Fruit fly (Drosophila melanogaster) whole organism, embryonic: ENCODE data around the gene CG9961.
A peak's percentile ranks its signal among the peaks of the same experiment; 100 is the strongest.

Experiments
- Atf3 ChIP-seq: fragments of 200-800 bp; sonication (Bioruptor generic); optimal IDR thresholded peaks from 3 replicates; lab custom pipeline; 2016; ENCODE audit warnings: missing biosample characterization, missing genetic modification characterization
- C15 ChIP-seq: fragments of 200-800 bp; sonication (Bioruptor generic); IDR thresholded peaks from 3 replicates; pipeline ENCODE4 v1.3.6; 2022; ENCODE audit warnings: missing biosample characterization, missing genetic modification characterization
- CG12219 ChIP-seq: fragments of 200-800 bp; sonication (Bioruptor generic); optimal IDR thresholded peaks from 3 replicates; lab custom pipeline; 2018; ENCODE audit warnings: missing biosample characterization, mild to moderate bottlenecking, missing genetic modification characterization
- CG15514 ChIP-seq: fragments of 200-800 bp; sonication (Bioruptor generic); optimal IDR thresholded peaks from 3 replicates; lab custom pipeline; 2017; ENCODE audit warnings: missing biosample characterization, missing genetic modification characterization, mild to moderate bottlenecking, moderate library complexity, missing genetic modification reagents
- CG1603 ChIP-seq: fragments of 200-800 bp; sonication (Bioruptor generic); optimal IDR thresholded peaks from 2 replicates; lab custom pipeline; 2019; ENCODE audit warnings: missing biosample characterization, mild to moderate bottlenecking, missing genetic modification characterization, moderate library complexity
- CG18599 ChIP-seq: fragments of 200-800 bp; sonication (Bioruptor generic); optimal IDR thresholded peaks from 3 replicates; lab custom pipeline; 2017; ENCODE audit warnings: missing biosample characterization, missing genetic modification characterization, mild to moderate bottlenecking, moderate library complexity, missing genetic modification reagents
- CG2199 ChIP-seq: fragments of 200-800 bp; sonication (Bioruptor generic); IDR thresholded peaks from 3 replicates; pipeline ENCODE4 v1.3.6; 2022; ENCODE audit warnings: missing biosample characterization, missing genetic modification characterization
- CG30403 ChIP-seq: fragments of 200-800 bp; sonication (Bioruptor generic); optimal IDR thresholded peaks from 3 replicates; lab custom pipeline; 2016; ENCODE audit warnings: missing biosample characterization, missing genetic modification characterization
- CG32532 ChIP-seq: fragments of 200-800 bp; sonication (Bioruptor generic); IDR thresholded peaks from 2 replicates; pipeline ENCODE4 v1.3.6; 2022; ENCODE audit warnings: missing biosample characterization, missing genetic modification characterization
- CG42726 ChIP-seq: fragments of 200-800 bp; sonication (Bioruptor generic); IDR thresholded peaks from 2 replicates; pipeline ENCODE4 v1.3.6; 2022; ENCODE audit warnings: missing biosample characterization, missing genetic modification characterization; ENCODE audit not compliant: partially characterized antibody
- CG6791 ChIP-seq: fragments of 200-800 bp; sonication (Bioruptor generic); IDR thresholded peaks from 3 replicates; pipeline ENCODE4 v1.3.6; 2022; ENCODE audit warnings: missing biosample characterization, missing genetic modification characterization; ENCODE audit not compliant: partially characterized antibody
- CG9797 ChIP-seq: fragments of 200-800 bp; sonication (Bioruptor generic); optimal IDR thresholded peaks from 3 replicates; lab custom pipeline; 2018; ENCODE audit warnings: missing biosample characterization, mild to moderate bottlenecking, missing genetic modification characterization
- D19A ChIP-seq: fragments of 200-800 bp; optimal IDR thresholded peaks from 3 replicates; lab custom pipeline; 2019; ENCODE audit warnings: missing biosample characterization, mild to moderate bottlenecking, missing genetic modification characterization, moderate library complexity
- Dfd ChIP-seq, 2 experiments: fragments of >200 bp; optimal IDR thresholded peaks; 2 replicates each; lab custom pipeline; 2017; ENCODE audit warnings: missing biosample characterization in 2 of 2, missing genetic modification characterization in 2 of 2
- Doc3 ChIP-seq: fragments of 200-800 bp; sonication (Bioruptor generic); IDR thresholded peaks from 3 replicates; pipeline ENCODE4 v1.3.6; 2022; ENCODE audit warnings: missing biosample characterization, missing genetic modification characterization; ENCODE audit not compliant: partially characterized antibody
- Dp ChIP-seq: fragments of 200-800 bp; sonication (Bioruptor generic); optimal IDR thresholded peaks from 2 replicates; lab custom pipeline; 2018; ENCODE audit warnings: missing biosample characterization, mild to moderate bottlenecking, missing genetic modification characterization, moderate library complexity
- Dref ChIP-seq: fragments of 200-800 bp; sonication (Bioruptor generic); IDR thresholded peaks from 2 replicates; pipeline ENCODE4 v1.3.6; 2022; ENCODE audit warnings: missing biosample characterization, missing genetic modification characterization
- Ets97D ChIP-seq: fragments of 200-800 bp; sonication (Bioruptor generic); optimal IDR thresholded peaks from 3 replicates; lab custom pipeline; 2016; ENCODE audit warnings: missing biosample characterization, missing genetic modification characterization
- Fer1 ChIP-seq: fragments of 200-800 bp; sonication (Bioruptor generic); optimal IDR thresholded peaks from 2 replicates; lab custom pipeline; 2017; ENCODE audit warnings: missing biosample characterization, mild to moderate bottlenecking, missing genetic modification characterization
- HLH3B ChIP-seq: fragments of 200-800 bp; sonication (Bioruptor generic); IDR thresholded peaks from 2 replicates; pipeline ENCODE4 v1.3.6; 2022; ENCODE audit warnings: missing biosample characterization, missing genetic modification characterization
- HLH4C ChIP-seq: fragments of 200-800 bp; sonication (Bioruptor generic); IDR thresholded peaks from 3 replicates; pipeline ENCODE4 v1.3.6; 2022; ENCODE audit warnings: missing biosample characterization, missing genetic modification characterization; ENCODE audit not compliant: partially characterized antibody
- HLHmδ ChIP-seq: fragments of 200-800 bp; sonication (Bioruptor generic); optimal IDR thresholded peaks from 2 replicates; lab custom pipeline; 2018; ENCODE audit warnings: missing biosample characterization, mild to moderate bottlenecking, missing genetic modification characterization, moderate library complexity
- Hr51 ChIP-seq, 2 experiments: fragments of 200-800 bp; sonication (Bioruptor generic); optimal IDR thresholded peaks; 2 replicates in 1 of 2; 3 replicates in 1 of 2; lab custom pipeline; 2016 to 2018; ENCODE audit warnings: missing biosample characterization in 2 of 2, missing genetic modification characterization in 2 of 2, mild to moderate bottlenecking in 1 of 2, moderate library complexity in 1 of 2
- MESR4 ChIP-seq: fragments of 200-800 bp; sonication (Bioruptor generic); optimal IDR thresholded peaks from 2 replicates; lab custom pipeline; 2018; ENCODE audit warnings: missing biosample characterization, mild to moderate bottlenecking, missing genetic modification characterization, moderate library complexity
- MTF-1 ChIP-seq: fragments of 200-800 bp; sonication (Bioruptor generic); optimal IDR thresholded peaks from 2 replicates; lab custom pipeline; 2018; ENCODE audit warnings: missing biosample characterization, mild to moderate bottlenecking, missing genetic modification characterization, borderline replicate concordance
- Mrtf ChIP-seq: fragments of 200-800 bp; sonication (Bioruptor generic); IDR thresholded peaks from 3 replicates; pipeline ENCODE4 v1.3.6; 2022; ENCODE audit warnings: missing biosample characterization, missing genetic modification characterization
- Opbp ChIP-seq: fragments of 200-800 bp; sonication (Bioruptor generic); IDR thresholded peaks from 3 replicates; pipeline ENCODE4 v1.3.6; 2022; ENCODE audit warnings: missing biosample characterization, missing genetic modification characterization; ENCODE audit not compliant: partially characterized antibody
- Sry-δ ChIP-seq: fragments of 200-800 bp; sonication (Bioruptor generic); optimal IDR thresholded peaks from 2 replicates; lab custom pipeline; 2016; ENCODE audit warnings: missing biosample characterization, missing genetic modification characterization
- Xbp1 ChIP-seq: fragments of 200-800 bp; sonication (Bioruptor generic); optimal IDR thresholded peaks from 3 replicates; lab custom pipeline; 2016; ENCODE audit warnings: missing biosample characterization, mild to moderate bottlenecking, missing genetic modification characterization
- cg ChIP-seq: fragments of 200-800 bp; sonication (Bioruptor generic); optimal IDR thresholded peaks from 3 replicates; lab custom pipeline; 2019; ENCODE audit warnings: missing biosample characterization, mild to moderate bottlenecking, missing genetic modification characterization, moderate library complexity
- en ChIP-seq: fragments of 200-800 bp; sonication (Bioruptor generic); optimal IDR thresholded peaks from 2 replicates; lab custom pipeline; 2016; ENCODE audit warnings: missing biosample characterization, missing genetic modification characterization
- eve ChIP-seq, 2 experiments: fragments of >200 bp; optimal IDR thresholded peaks; 2 replicates each; lab custom pipeline; 2017; ENCODE audit warnings: missing biosample characterization in 2 of 2, missing genetic modification characterization in 2 of 2
- exex ChIP-seq: fragments of 200-800 bp; sonication (Bioruptor generic); optimal IDR thresholded peaks from 4 replicates; lab custom pipeline; 2018; ENCODE audit warnings: missing biosample characterization, mild to moderate bottlenecking, missing genetic modification characterization, moderate library complexity
- gt ChIP-seq: fragments of 200-800 bp; sonication (Bioruptor generic); IDR thresholded peaks from 2 replicates; pipeline ENCODE4 v1.3.6; 2022; ENCODE audit warnings: missing biosample characterization, missing genetic modification characterization
- ham ChIP-seq: fragments of 200-800 bp; sonication (Bioruptor generic); IDR thresholded peaks from 2 replicates; pipeline ENCODE4 v1.3.6; 2022; ENCODE audit warnings: missing biosample characterization, missing genetic modification characterization
- hb ChIP-seq: fragments of 200-800 bp; sonication (Bioruptor generic); IDR thresholded peaks from 3 replicates; pipeline ENCODE4 v1.3.6; 2022; ENCODE audit warnings: missing biosample characterization, missing genetic modification characterization; ENCODE audit not compliant: partially characterized antibody
- hbn ChIP-seq: fragments of 200-800 bp; sonication (Bioruptor generic); IDR thresholded peaks from 2 replicates; pipeline ENCODE4 v1.3.6; 2022; ENCODE audit warnings: missing biosample characterization, missing genetic modification characterization; ENCODE audit not compliant: partially characterized antibody
- kah ChIP-seq: fragments of 200-800 bp; sonication (Bioruptor generic); optimal IDR thresholded peaks from 2 replicates; lab custom pipeline; 2018; ENCODE audit warnings: missing biosample characterization, mild to moderate bottlenecking, missing genetic modification characterization
- luna ChIP-seq: fragments of 200-800 bp; sonication (Bioruptor generic); optimal IDR thresholded peaks from 2 replicates; lab custom pipeline; 2016; ENCODE audit warnings: missing biosample characterization, missing genetic modification characterization
- nmo ChIP-seq: fragments of 200-800 bp; sonication (Bioruptor generic); optimal IDR thresholded peaks from 2 replicates; lab custom pipeline; 2018; ENCODE audit warnings: missing biosample characterization, mild to moderate bottlenecking, missing genetic modification characterization, moderate library complexity
- otp ChIP-seq: fragments of 200-800 bp; sonication (Bioruptor generic); IDR thresholded peaks from 3 replicates; pipeline ENCODE4, ENCODE4 v1.3.6; 2022; ENCODE audit warnings: missing biosample characterization, missing genetic modification characterization
- pho ChIP-seq: fragments of 200-800 bp; sonication (Bioruptor generic); optimal IDR thresholded peaks from 2 replicates; lab custom pipeline; 2016; ENCODE audit warnings: missing biosample characterization, missing genetic modification characterization
- sens ChIP-seq: fragments of 200-800 bp; sonication (Bioruptor generic); peaks from one replicate; lab custom pipeline; 2016; ENCODE audit warnings: missing biosample characterization, missing genetic modification characterization
- stwl ChIP-seq: fragments of 200-800 bp; sonication (Bioruptor generic); optimal IDR thresholded peaks from 3 replicates; lab custom pipeline; 2018; ENCODE audit warnings: missing biosample characterization, mild to moderate bottlenecking, missing genetic modification characterization, moderate library complexity
- tio ChIP-seq: fragments of 200-800 bp; sonication (Bioruptor generic); optimal IDR thresholded peaks from 2 replicates; lab custom pipeline; 2017; ENCODE audit warnings: missing biosample characterization, missing genetic modification characterization, inconsistent platforms
- z ChIP-seq: fragments of 200-800 bp; sonication (Bioruptor generic); IDR thresholded peaks from 3 replicates; pipeline ENCODE4 v1.3.6; 2022; ENCODE audit warnings: missing biosample characterization, missing genetic modification characterization
- zen ChIP-seq: fragments of 200-800 bp; sonication (Bioruptor generic); optimal IDR thresholded peaks from 3 replicates; lab custom pipeline; 2018; ENCODE audit warnings: missing biosample characterization, mild to moderate bottlenecking, missing genetic modification characterization, moderate library complexity

CG9961 gene

dm6 chr2L:2767627-2768026 is 22.9 kb upstream of the CG9961 start, which contains the start of the genes Taf10b and Taf10 (continued):
- TF ChIP-seq tio (GFP tag; lab: Kevin White, UChicago) (no peak), ham (GFP tag; lab: Robert Waterston, UW) (no peak), Fer1 (GFP tag; lab: Kevin White, UChicago) (peak; percentile 57), hbn (peak; percentile 84), CG6791 (GFP tag; lab: Robert Waterston, UW) (peak; percentile 87), sens (GFP tag; lab: Kevin White, UChicago) (peak; percentile 40), nmo (GFP tag; lab: Kevin White, UChicago) (peak; percentile 25), exex (tag; lab: Kevin White, UChicago) (peak; percentile 48), kah (peak; percentile 3), HLHmδ (GFP tag; lab: Kevin White, UChicago) (no peak), Hr51 (GFP tag; optimal IDR thresholded peaks at IDR 0.05; lab: Kevin White, UChicago) (peak in 1 of 2 experiments; percentile 0), Dfd (GFP tag; optimal IDR thresholded peaks at IDR 0.05; lab: Kevin White, UChicago) (no peak), Ets97D (GFP tag; lab: Kevin White, UChicago) (peak; percentile 18), Mrtf (no peak), Opbp (GFP tag; lab: Robert Waterston, UW) (peak; percentile 90), Sry-δ (GFP tag; lab: Kevin White, UChicago) (peak; percentile 93), CG42726 (GFP tag; lab: Robert Waterston, UW) (peak; percentile 51; the same call in 1 of the 2 replicates), stwl (tag; lab: Kevin White, UChicago) (peak; percentile 77), otp (GFP tag; lab: Robert Waterston, UW) (no peak), CG32532 (GFP tag; lab: Robert Waterston, UW) (0 out of 2 replicates have a peak, but pooled peaks have one; percentile 12), HLH4C (GFP tag; lab: Robert Waterston, UW) (peak; percentile 93), CG1603 (tag; lab: Kevin White, UChicago) (peak; percentile 62), HLH3B (GFP tag; lab: Robert Waterston, UW) (0 out of 2 replicates have a peak, but pooled peaks have one; percentile 24), MESR4 (peak; percentile 89), MTF-1 (GFP tag; lab: Kevin White, UChicago) (no peak), cg (GFP tag; lab: Kevin White, UChicago) (peak; percentile 73), Dp (GFP tag; lab: Kevin White, UChicago) (peak; percentile 45), z (GFP tag; lab: Robert Waterston, UW) (no peak), Dref (GFP tag; lab: Robert Waterston, UW) (peak; percentile 97), Doc3 (GFP tag; lab: Robert Waterston, UW) (peak; percentile 65; the same call in 2 of the 3 replicates), hb (GFP tag; lab: Robert Waterston, UW) (peak; percentile 79; the same call in 2 of the 3 replicates), CG9797 (GFP tag; lab: Kevin White, UChicago) (peak; percentile 30), CG15514 (GFP tag; lab: Kevin White, UChicago) (peak; percentile 49), D19A (tag; lab: Kevin White, UChicago) (peak; percentile 47)

DNA sequence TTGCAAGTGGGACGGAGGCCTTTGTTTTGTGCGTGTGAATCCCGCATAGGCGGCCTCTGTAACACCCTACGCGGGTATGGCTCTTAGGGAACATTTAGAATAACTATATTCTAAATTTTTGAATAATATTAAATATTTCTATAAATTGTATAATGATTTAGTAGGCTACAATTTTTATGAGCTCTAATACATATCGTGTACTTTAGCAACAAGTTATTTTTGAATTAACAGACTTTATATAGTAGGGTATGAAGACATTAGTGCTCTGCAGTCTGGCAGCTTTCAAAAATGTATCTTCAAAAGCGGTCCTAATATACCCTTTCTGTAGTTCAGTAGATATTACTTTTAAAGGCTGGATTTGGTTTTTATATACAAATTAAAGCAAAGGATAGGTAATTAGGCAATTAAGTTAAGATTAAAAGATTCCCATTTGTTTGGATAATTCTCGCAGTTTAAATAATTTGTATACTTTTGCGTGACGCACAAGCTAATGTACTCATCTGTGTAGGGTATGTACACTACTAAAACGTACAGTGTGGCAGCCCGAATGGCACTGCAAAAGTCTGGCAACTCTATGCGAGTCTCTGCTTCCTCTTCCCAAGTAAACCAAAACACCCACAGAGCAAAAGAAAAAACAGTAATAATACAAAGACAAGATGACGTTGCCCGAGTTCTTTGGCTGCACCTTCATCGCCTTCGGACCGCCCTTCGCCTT is 21.1 kb upstream of the CG9961 start, which contains the start of the genes Snx21 and aph-1:
Snx21 (minus strand) TSS at position 7 of the 715 bp plus-strand sequence.
aph-1 (plus strand) TSS at position 575 of the 715 bp plus-strand sequence.
- TF ChIP-seq zen (tag; lab: Kevin White, UChicago) (peak; percentile 89), CG12219 (peak; percentile 83), tio (GFP tag; lab: Kevin White, UChicago) (peak; percentile 92), gt (peak; percentile 72), CG2199 (GFP tag; lab: Robert Waterston, UW) (0 out of 3 replicates have a peak, but pooled peaks have one; percentile 59), Mrtf (peak; percentile 77), en (GFP tag; lab: Kevin White, UChicago) (peak; percentile 72), Xbp1 (GFP tag; lab: Kevin White, UChicago) (peak; percentile 92), CG30403 (GFP tag; lab: Kevin White, UChicago) (peak; percentile 95), C15 (peak; percentile 62; the same call in 2 of the 3 replicates), eve (GFP tag; optimal IDR thresholded peaks at IDR 0.05; lab: Kevin White, UChicago) (no peak), luna (GFP tag; lab: Kevin White, UChicago) (peak; percentile 76), CG18599 (peak; percentile 93), Atf3 (peak; percentile 86), HLHmδ (GFP tag; lab: Kevin White, UChicago) (peak; percentile 20), pho (GFP tag; lab: Kevin White, UChicago) (peak; percentile 81)
